Worm (Caenorhabditis elegans) whole organism, young adult: Measurements from ENCODE around the gene ZK688.4.

Experiments used
- F49E8.2 ChIP-seq: sonication (generic microtip); optimal IDR thresholded peaks from 3 replicates; lab custom pipeline; 2017; ENCODE audit warnings: missing genetic modification characterization, mild to moderate bottlenecking, missing compliant biosample characterization, antibody characterized with exemption, moderate library complexity; ENCODE audit not compliant: insufficient read depth
- ama-1 ChIP-seq, 3 experiments: fragments of 150-350 bp in 1 of 3; sonication (generic microtip) in 2 of 3; optimal IDR thresholded peaks; 2 replicates each; lab custom pipeline; 2014 to 2018; ENCODE audit warnings: missing biosample characterization in 2 of 3, missing genetic modification characterization in 2 of 3, missing genetic modification reagents in 2 of 3
- attf-5 ChIP-seq: fragments of 200-800 bp; sonication (Bioruptor generic); optimal IDR thresholded peaks from 2 replicates; lab custom pipeline; 2018; ENCODE audit warnings: mild to moderate bottlenecking, missing genetic modification characterization, missing compliant biosample characterization
- chd-7 ChIP-seq: sonication (generic microtip); optimal IDR thresholded peaks from 2 replicates; lab custom pipeline; 2016; ENCODE audit warnings: mild to moderate bottlenecking, missing genetic modification characterization, moderate library complexity, missing compliant biosample characterization
- dpff-1 ChIP-seq: sonication (generic microtip); optimal IDR thresholded peaks from 2 replicates; lab custom pipeline; 2017; ENCODE audit warnings: mild to moderate bottlenecking, missing genetic modification characterization, missing compliant biosample characterization
- ekl-4 ChIP-seq: fragments of 200-800 bp; sonication (Bioruptor generic); IDR thresholded peaks from 2 replicates; pipeline ENCODE4 v1.3.6; 2022; ENCODE audit warnings: missing genetic modification reagents, missing genetic modification characterization, missing compliant biosample characterization
- madf-6 ChIP-seq: fragments of 200-800 bp; sonication (Bioruptor generic); IDR thresholded peaks from 2 replicates; pipeline ENCODE4 v1.3.6; 2022; ENCODE audit warnings: missing genetic modification reagents, missing genetic modification characterization, missing compliant biosample characterization
- madf-8 ChIP-seq: fragments of 200-800 bp; sonication (Bioruptor generic); conservative IDR thresholded peaks from 2 replicates; pipeline ENCODE4 v1.3.6; 2022; ENCODE audit warnings: missing genetic modification reagents, missing genetic modification characterization, missing compliant biosample characterization
- nfya-1 ChIP-seq: sonication (generic microtip); optimal IDR thresholded peaks from 2 replicates; lab custom pipeline; 2017; ENCODE audit warnings: antibody characterized with exemption, missing compliant biosample characterization, missing genetic modification characterization, borderline replicate concordance; ENCODE audit not compliant: insufficient read depth
- pha-4 ChIP-seq: fragments of 150-350 bp; sonication (generic microtip); optimal IDR thresholded peaks from 2 replicates; lab custom pipeline; 2014; ENCODE audit warnings: missing biosample characterization, missing genetic modification reagents, missing genetic modification characterization
- snpc-4 ChIP-seq, 5 experiments: fragments of 150-350 bp in 1 of 5; sonication (generic microtip) in 4 of 5; optimal IDR thresholded peaks; 2 replicates each; lab custom pipeline; 2014 to 2018; ENCODE audit warnings: missing genetic modification characterization in 5 of 5, missing biosample characterization in 3 of 5, antibody characterized with exemption in 2 of 5, mild to moderate bottlenecking in 2 of 5, missing compliant biosample characterization in 2 of 5, missing genotype in 2 of 5, moderate library complexity in 2 of 5, missing genetic modification reagents in 1 of 5
- zfh-2 ChIP-seq: fragments of 200-800 bp; sonication (Bioruptor generic); conservative IDR thresholded peaks from 2 replicates; pipeline ENCODE4 v1.3.6; 2022; ENCODE audit warnings: missing genetic modification reagents, missing genetic modification characterization, missing compliant biosample characterization
- zim-3 ChIP-seq: sonication (generic microtip); optimal IDR thresholded peaks from 2 replicates; lab custom pipeline; 2017; ENCODE audit warnings: mild to moderate bottlenecking, missing genetic modification characterization, moderate library complexity, missing compliant biosample characterization

ce11 chrIII:7913488-7913887, 18.7 kb downstream of the ZK688.4 start, which contains the start of gene ZK688.12:
- TF ChIP-seq ekl-4 (GFP tag; lab: Robert Waterston, UW) (no peak), pha-4 (tag; lab: Kevin White, UChicago) (no peak), madf-8 (GFP tag; lab: Robert Waterston, UW) (no peak), nfya-1 (tag; lab: Kevin White, UChicago) (no peak), zim-3 (tag; lab: Kevin White, UChicago) (no peak), chd-7 (tag; lab: Kevin White, UChicago) (no peak), snpc-4 (GFP tag; optimal IDR thresholded peaks at IDR 0.05; lab: Kevin White, UChicago) (no peak), snpc-4 (tag; optimal IDR thresholded peaks at IDR 0.05; lab: Kevin White, UChicago) (no peak), attf-5 (GFP tag; lab: Kevin White, UChicago) (no peak), dpff-1 (no peak), zfh-2 (no peak), F49E8.2 (tag; lab: Kevin White, UChicago) (no peak), madf-6 (GFP tag; lab: Robert Waterston, UW) (no peak), ama-1 (optimal IDR thresholded peaks at IDR 0.05; lab: Kevin White, UChicago) (no peak), ama-1 (GFP tag; optimal IDR thresholded peaks at IDR 0.05; lab: Kevin White, UChicago) (no peak)
